Fruit fly (Drosophila melanogaster) whole organism, embryonic: ENCODE results near the gene CG14183.

Experiments
- Atf-2 ChIP-seq: fragments of 200-800 bp; sonication (Bioruptor generic); optimal IDR thresholded peaks from 2 replicates; lab custom pipeline; 2016; ENCODE audit warnings: missing biosample characterization, missing genetic modification characterization
- CG10267 ChIP-seq: fragments of 200-800 bp; sonication (Bioruptor generic); optimal IDR thresholded peaks from 2 replicates; lab custom pipeline; 2018; ENCODE audit warnings: missing biosample characterization, mild to moderate bottlenecking, missing genetic modification characterization, moderate library complexity
- CG10543 ChIP-seq: fragments of 200-800 bp; sonication (Bioruptor generic); optimal IDR thresholded peaks from 3 replicates; lab custom pipeline; 2017; ENCODE audit warnings: missing biosample characterization, mild to moderate bottlenecking, missing genetic modification characterization, moderate library complexity
- CG11398 ChIP-seq: fragments of 200-800 bp; sonication (Bioruptor generic); optimal IDR thresholded peaks from 2 replicates; lab custom pipeline; 2016; ENCODE audit warnings: missing biosample characterization, missing genetic modification characterization
- CG12744 ChIP-seq: fragments of 200-800 bp; sonication (Bioruptor generic); optimal IDR thresholded peaks from 2 replicates; lab custom pipeline; 2016; ENCODE audit warnings: missing biosample characterization, missing genetic modification characterization
- CG12942 ChIP-seq: fragments of 200-800 bp; sonication (Bioruptor generic); optimal IDR thresholded peaks from 3 replicates; lab custom pipeline; 2016; ENCODE audit warnings: missing biosample characterization, missing genetic modification characterization
- CG14965 ChIP-seq: fragments of 200-800 bp; sonication (Bioruptor generic); optimal IDR thresholded peaks from 2 replicates; lab custom pipeline; 2016; ENCODE audit warnings: missing biosample characterization, missing genetic modification characterization, borderline replicate concordance
- CG15696 ChIP-seq: fragments of 200-800 bp; sonication (Bioruptor generic); optimal IDR thresholded peaks from 2 replicates; lab custom pipeline; 2019; ENCODE audit warnings: missing biosample characterization, mild to moderate bottlenecking, missing genetic modification characterization, moderate library complexity
- CG1603 ChIP-seq: fragments of 200-800 bp; sonication (Bioruptor generic); optimal IDR thresholded peaks from 2 replicates; lab custom pipeline; 2019; ENCODE audit warnings: missing biosample characterization, mild to moderate bottlenecking, missing genetic modification characterization, moderate library complexity
- CG17912 ChIP-seq: fragments of 200-800 bp; sonication (Bioruptor generic); optimal IDR thresholded peaks from 2 replicates; lab custom pipeline; 2018; ENCODE audit warnings: missing biosample characterization, mild to moderate bottlenecking, missing genetic modification characterization
- CG18599 ChIP-seq: fragments of 200-800 bp; sonication (Bioruptor generic); optimal IDR thresholded peaks from 3 replicates; lab custom pipeline; 2017; ENCODE audit warnings: missing biosample characterization, missing genetic modification characterization, mild to moderate bottlenecking, moderate library complexity, missing genetic modification reagents
- CG18619 ChIP-seq: fragments of 200-800 bp; sonication (Bioruptor generic); optimal IDR thresholded peaks from 3 replicates; lab custom pipeline; 2017; ENCODE audit warnings: missing biosample characterization, mild to moderate bottlenecking, missing genetic modification characterization
- CG18764 ChIP-seq: fragments of 200-800 bp; sonication (Bioruptor generic); optimal IDR thresholded peaks from 3 replicates; lab custom pipeline; 2016; ENCODE audit warnings: missing biosample characterization, missing genetic modification characterization
- CG43689 ChIP-seq: fragments of 200-800 bp; sonication (Bioruptor generic); IDR thresholded peaks from 2 replicates; pipeline ENCODE4 v1.3.6; 2022; ENCODE audit warnings: missing biosample characterization, missing genetic modification characterization
- CG6175 ChIP-seq: fragments of 200-800 bp; sonication (Bioruptor generic); IDR thresholded peaks from 3 replicates; pipeline ENCODE4 v1.3.6; 2022; ENCODE audit warnings: missing biosample characterization, missing genetic modification characterization
- CG6791 ChIP-seq: fragments of 200-800 bp; sonication (Bioruptor generic); IDR thresholded peaks from 3 replicates; pipeline ENCODE4 v1.3.6; 2022; ENCODE audit warnings: missing biosample characterization, missing genetic modification characterization; ENCODE audit not compliant: partially characterized antibody
- D19A ChIP-seq: fragments of 200-800 bp; optimal IDR thresholded peaks from 3 replicates; lab custom pipeline; 2019; ENCODE audit warnings: missing biosample characterization, mild to moderate bottlenecking, missing genetic modification characterization, moderate library complexity
- Dek ChIP-seq: fragments of 200-800 bp; sonication (Bioruptor generic); optimal IDR thresholded peaks from 3 replicates; lab custom pipeline; 2019; ENCODE audit warnings: missing biosample characterization, mild to moderate bottlenecking, missing genetic modification characterization, moderate library complexity
- Drgx ChIP-seq: fragments of 200-800 bp; sonication (Bioruptor generic); IDR thresholded peaks from 2 replicates; pipeline ENCODE4 v1.3.6; 2022; ENCODE audit warnings: missing biosample characterization, missing genetic modification characterization
- Hand ChIP-seq: fragments of 200-800 bp; sonication (Bioruptor generic); optimal IDR thresholded peaks from 2 replicates; lab custom pipeline; 2017; ENCODE audit warnings: mild to moderate bottlenecking, missing biosample characterization, missing genetic modification reagents, missing genetic modification characterization
- Hr51 ChIP-seq, 2 experiments: fragments of 200-800 bp; sonication (Bioruptor generic); optimal IDR thresholded peaks; 2 replicates in 1 of 2; 3 replicates in 1 of 2; lab custom pipeline; 2016 to 2018; ENCODE audit warnings: missing biosample characterization in 2 of 2, missing genetic modification characterization in 2 of 2, mild to moderate bottlenecking in 1 of 2, moderate library complexity in 1 of 2
- Nf-YA ChIP-seq: fragments of 200-800 bp; sonication (Bioruptor generic); IDR thresholded peaks from 2 replicates; pipeline ENCODE4 v1.3.6; 2022; ENCODE audit warnings: missing biosample characterization, missing genetic modification characterization
- PHDP ChIP-seq: fragments of 200-800 bp; sonication (Bioruptor generic); optimal IDR thresholded peaks from 3 replicates; lab custom pipeline; 2018; ENCODE audit warnings: missing biosample characterization, mild to moderate bottlenecking, missing genetic modification characterization, moderate library complexity
- Rx ChIP-seq: fragments of 200-800 bp; sonication (Bioruptor generic); IDR thresholded peaks from 2 replicates; pipeline ENCODE4 v1.3.6; 2022; ENCODE audit warnings: missing biosample characterization, missing genetic modification characterization
- ap ChIP-seq: fragments of 200-800 bp; sonication (Bioruptor generic); IDR thresholded peaks from 2 replicates; pipeline ENCODE4 v1.3.6; 2022; ENCODE audit warnings: missing biosample characterization, missing genetic modification characterization
- br ChIP-seq: fragments of >200 bp; optimal IDR thresholded peaks from 2 replicates; lab custom pipeline; 2017
- btn ChIP-seq: fragments of 200-800 bp; sonication (Bioruptor generic); optimal IDR thresholded peaks from 2 replicates; lab custom pipeline; 2016; ENCODE audit warnings: missing biosample characterization, missing genetic modification characterization
- chinmo ChIP-seq: fragments of 200-800 bp; sonication (Bioruptor generic); IDR thresholded peaks from 4 replicates; pipeline ENCODE4 v1.3.6; 2022; ENCODE audit warnings: missing biosample characterization, missing genetic modification characterization; ENCODE audit not compliant: partially characterized antibody
- ci ChIP-seq: fragments of 200-800 bp; sonication (Bioruptor generic); IDR thresholded peaks from 3 replicates; pipeline ENCODE4 v1.3.6; 2022; ENCODE audit warnings: missing biosample characterization, missing genetic modification characterization
- crp ChIP-seq, 2 experiments: fragments of 200-800 bp; sonication (Bioruptor generic); optimal IDR thresholded peaks; 2 replicates in 1 of 2; 3 replicates in 1 of 2; lab custom pipeline; 2017; ENCODE audit warnings: missing biosample characterization in 2 of 2, missing genetic modification characterization in 2 of 2, mild to moderate bottlenecking in 1 of 2, moderate library complexity in 1 of 2
- grau ChIP-seq: fragments of 200-800 bp; optimal IDR thresholded peaks from 3 replicates; lab custom pipeline; 2019; ENCODE audit warnings: missing biosample characterization, mild to moderate bottlenecking, missing genetic modification characterization, moderate library complexity
- grn ChIP-seq: fragments of 200-800 bp; sonication (Bioruptor generic); optimal IDR thresholded peaks from 3 replicates; lab custom pipeline; 2017; ENCODE audit warnings: missing biosample characterization, missing genetic modification characterization
- gt ChIP-seq: fragments of 200-800 bp; sonication (Bioruptor generic); IDR thresholded peaks from 2 replicates; pipeline ENCODE4 v1.3.6; 2022; ENCODE audit warnings: missing biosample characterization, missing genetic modification characterization
- hb ChIP-seq: fragments of 200-800 bp; sonication (Bioruptor generic); IDR thresholded peaks from 3 replicates; pipeline ENCODE4 v1.3.6; 2022; ENCODE audit warnings: missing biosample characterization, missing genetic modification characterization; ENCODE audit not compliant: partially characterized antibody
- kay ChIP-seq: fragments of 200-800 bp; sonication (Bioruptor generic); optimal IDR thresholded peaks from 2 replicates; lab custom pipeline; 2016; ENCODE audit warnings: missing biosample characterization, missing genetic modification characterization
- lov ChIP-seq, 2 experiments: fragments of 200-800 bp in 1 of 2; fragments of >200 bp in 1 of 2; sonication (Bioruptor generic) in 1 of 2; IDR thresholded peaks in 1 of 2; optimal IDR thresholded peaks in 1 of 2; 2 replicates in 1 of 2; 3 replicates in 1 of 2; pipeline versions ENCODE4 v1.3.6 to Lab custom; 2017 to 2022; ENCODE audit warnings: missing biosample characterization in 1 of 2, missing genetic modification characterization in 1 of 2
- nerfin-1 ChIP-seq: fragments of 200-800 bp; sonication (Bioruptor generic); optimal IDR thresholded peaks from 3 replicates; lab custom pipeline; 2019; ENCODE audit warnings: missing biosample characterization, mild to moderate bottlenecking, missing genetic modification characterization, moderate library complexity
- nerfin-2 ChIP-seq: fragments of 200-800 bp; sonication (Bioruptor generic); IDR thresholded peaks from 2 replicates; pipeline ENCODE4 v1.3.6; 2022; ENCODE audit warnings: missing biosample characterization, missing genetic modification characterization; ENCODE audit not compliant: partially characterized antibody
- nmo ChIP-seq: fragments of 200-800 bp; sonication (Bioruptor generic); optimal IDR thresholded peaks from 2 replicates; lab custom pipeline; 2018; ENCODE audit warnings: missing biosample characterization, mild to moderate bottlenecking, missing genetic modification characterization, moderate library complexity
- pzg ChIP-seq: fragments of 200-800 bp; sonication (Bioruptor generic); optimal IDR thresholded peaks from 3 replicates; lab custom pipeline; 2018; ENCODE audit warnings: missing biosample characterization, mild to moderate bottlenecking, missing genetic modification characterization, moderate library complexity
- row ChIP-seq: fragments of 200-800 bp; sonication (Bioruptor generic); IDR thresholded peaks from 3 replicates; pipeline ENCODE4 v1.3.6; 2022; ENCODE audit warnings: missing biosample characterization, missing genetic modification characterization
- seq ChIP-seq: fragments of 200-800 bp; sonication (Bioruptor generic); IDR thresholded peaks from 2 replicates; pipeline ENCODE4 v1.3.6; 2022; ENCODE audit warnings: missing biosample characterization, missing genetic modification characterization
- tap ChIP-seq: fragments of 200-800 bp; optimal IDR thresholded peaks from 3 replicates; lab custom pipeline; 2019; ENCODE audit warnings: missing biosample characterization, mild to moderate bottlenecking, missing genetic modification characterization, moderate library complexity
- tin ChIP-seq: fragments of 200-800 bp; sonication (Bioruptor generic); optimal IDR thresholded peaks from 3 replicates; lab custom pipeline; 2016; ENCODE audit warnings: missing biosample characterization, missing genetic modification characterization
- tio ChIP-seq: fragments of 200-800 bp; sonication (Bioruptor generic); optimal IDR thresholded peaks from 2 replicates; lab custom pipeline; 2017; ENCODE audit warnings: missing biosample characterization, missing genetic modification characterization, inconsistent platforms
- vnd ChIP-seq: fragments of 200-800 bp; sonication (Bioruptor generic); IDR thresholded peaks from 3 replicates; pipeline ENCODE4 v1.3.6; 2022; ENCODE audit warnings: missing biosample characterization, missing genetic modification characterization; ENCODE audit not compliant: partially characterized antibody

Gene CG14183

dm6 chr3L:20004442-20004869 lies 23.2 kb downstream of the CG14183 start (continued):
- no peak for TF ChIP-seq Rx (GFP tag; lab: Robert Waterston, UW)
- TF ChIP-seq ci (GFP tag; lab: Robert Waterston, UW) = peak; percentile 56; the same call in 2 of the 3 replicates
- TF ChIP-seq tap = peak; percentile 9

- TF ChIP-seq nerfin-2 (GFP tag; lab: Robert Waterston, UW) (no peak), D19A (tag; lab: Kevin White, UChicago) (peak; percentile 97), seq (no peak), Dek (no peak), tin (GFP tag; lab: Kevin White, UChicago) (no peak), CG6791 (GFP tag; lab: Robert Waterston, UW) (no peak), CG12942 (GFP tag; lab: Kevin White, UChicago) (no peak), grn (GFP tag; lab: Kevin White, UChicago) (peak; percentile 47), Drgx (GFP tag; lab: Robert Waterston, UW) (peak; percentile 3; the same call in 1 of the 2 replicates), CG6175 (no peak), lov (optimal IDR thresholded peaks at IDR 0.05; lab: Kevin White, UChicago) (no peak), lov (GFP tag; IDR thresholded peaks at IDR 0.05; lab: Robert Waterston, UW) (0 out of 3 replicates have a peak, but pooled peaks have one; percentile 36), CG1603 (tag; lab: Kevin White, UChicago) (peak; percentile 5), CG17912 (no peak), row (GFP tag; lab: Robert Waterston, UW) (peak; percentile 40; the same call in 1 of the 3 replicates)
These were observed 24.5 kb downstream of the CG14183 start for dm6 chr3L:20003235-20003493.

- TF ChIP-seq CG14965 (GFP tag; lab: Kevin White, UChicago) (peak; percentile 42), CG43689 (GFP tag; lab: Robert Waterston, UW) (no peak), Nf-YA (GFP tag; lab: Robert Waterston, UW) (peak; percentile 75), br (lab: Kevin White, UChicago) (no peak), crp (GFP tag; optimal IDR thresholded peaks at IDR 0.05; lab: Kevin White, UChicago) (peak; percentile 5 to 51), CG18764 (peak; percentile 86), pzg (GFP tag; lab: Kevin White, UChicago) (peak; percentile 62), hb (no peak), CG18619 (GFP tag; lab: Kevin White, UChicago) (peak; percentile 81), kay (GFP tag; lab: Kevin White, UChicago) (peak; percentile 79), chinmo (no peak), CG6791 (GFP tag; lab: Robert Waterston, UW) (no peak), CG10543 (GFP tag; lab: Kevin White, UChicago) (peak; percentile 87), gt (GFP tag; lab: Robert Waterston, UW) (no peak), CG18599 (GFP tag; lab: Kevin White, UChicago) (peak; percentile 93), CG12744 (GFP tag; lab: Kevin White, UChicago) (peak; percentile 84), btn (peak; percentile 68), Hand (GFP tag; lab: Kevin White, UChicago) (peak; percentile 70), grau (tag; lab: Kevin White, UChicago) (peak; percentile 91), PHDP (peak; percentile 95), nerfin-1 (tag; lab: Kevin White, UChicago) (peak; percentile 87), ap (peak; percentile 86), vnd (no peak), tio (peak; percentile 82), Atf-2 (GFP tag; lab: Kevin White, UChicago) (peak; percentile 79), CG10267 (tag; lab: Kevin White, UChicago) (peak; percentile 88), Hr51 (GFP tag; optimal IDR thresholded peaks at IDR 0.05; lab: Kevin White, UChicago) (peak; percentile 77 to 92), CG15696 (tag; lab: Kevin White, UChicago) (peak; percentile 85), CG11398 (GFP tag; lab: Kevin White, UChicago) (peak; percentile 69), nmo (GFP tag; lab: Kevin White, UChicago) (peak; percentile 90)
These were observed 25.0 kb downstream of the CG14183 start, which contains the start of gene CG7668 for dm6 chr3L:20002482-20003234. Gene CG7668 (plus strand): TSS chr3L:20002736.
